Worm (Caenorhabditis elegans) whole organism, mixed stage, embryonic: Measurements from ENCODE around the gene ZK1321.4.

ENCODE experiments used
- M03D4.4 ChIP-seq: sonication (generic microtip); optimal IDR thresholded peaks from 2 replicates; lab custom pipeline; 2017; ENCODE audit warnings: mild to moderate bottlenecking, missing genetic modification characterization, missing compliant biosample characterization
- bed-3 ChIP-seq: fragments of 200-800 bp; sonication (Bioruptor generic); optimal IDR thresholded peaks from 3 replicates; lab custom pipeline; 2018; ENCODE audit warnings: mild to moderate bottlenecking, missing genetic modification characterization, moderate library complexity, missing compliant biosample characterization
- blmp-1 ChIP-seq: fragments of 150-350 bp; optimal IDR thresholded peaks from 2 replicates; lab custom pipeline; 2014; ENCODE audit warnings: missing biosample characterization, missing genetic modification characterization
- ceh-39 ChIP-seq: fragments of 150-350 bp; optimal IDR thresholded peaks from 2 replicates; lab custom pipeline; 2014; ENCODE audit warnings: missing biosample characterization, missing genetic modification characterization
- ceh-43 ChIP-seq: fragments of 200-800 bp; sonication (Bioruptor generic); optimal IDR thresholded peaks from 2 replicates; lab custom pipeline; 2018; ENCODE audit warnings: mild to moderate bottlenecking, missing genetic modification characterization, moderate library complexity, missing compliant biosample characterization
- ceh-83 ChIP-seq: fragments of 200-800 bp; sonication (Bioruptor generic); optimal IDR thresholded peaks from 2 replicates; lab custom pipeline; 2018; ENCODE audit warnings: mild to moderate bottlenecking, missing genetic modification characterization, missing compliant biosample characterization
- cnd-1 ChIP-seq: fragments of 200-800 bp; sonication (Bioruptor generic); optimal IDR thresholded peaks from 2 replicates; lab custom pipeline; 2018; ENCODE audit warnings: mild to moderate bottlenecking, missing genetic modification characterization, missing compliant biosample characterization
- drap-1 ChIP-seq: fragments of 200-800 bp; sonication (Bioruptor generic); optimal IDR thresholded peaks from 3 replicates; lab custom pipeline; 2018; ENCODE audit warnings: mild to moderate bottlenecking, missing genetic modification characterization, missing compliant biosample characterization
- elt-1 ChIP-seq: sonication (generic microtip); optimal IDR thresholded peaks from 2 replicates; lab custom pipeline; 2017; ENCODE audit warnings: missing genetic modification characterization, mild to moderate bottlenecking, missing compliant biosample characterization, antibody characterized with exemption, moderate library complexity, borderline replicate concordance; ENCODE audit not compliant: insufficient read depth
- elt-3 ChIP-seq: fragments of 150-350 bp; optimal IDR thresholded peaks from 2 replicates; lab custom pipeline; 2014; ENCODE audit warnings: missing biosample characterization, missing genetic modification characterization
- flh-1 ChIP-seq: fragments of 200-800 bp; sonication (Bioruptor generic); optimal IDR thresholded peaks from 2 replicates; lab custom pipeline; 2018; ENCODE audit warnings: mild to moderate bottlenecking, missing genetic modification characterization, moderate library complexity, missing compliant biosample characterization
- ham-2 ChIP-seq: fragments of 200-800 bp; sonication (Bioruptor generic); optimal IDR thresholded peaks from 2 replicates; lab custom pipeline; 2018; ENCODE audit warnings: mild to moderate bottlenecking, missing genetic modification characterization, missing compliant biosample characterization
- hlh-1 ChIP-seq: fragments of 150-350 bp; optimal IDR thresholded peaks from 2 replicates; lab custom pipeline; 2014; ENCODE audit warnings: missing biosample characterization, missing genetic modification reagents, missing genetic modification characterization
- lin-13 ChIP-seq: fragments of 150-350 bp; optimal IDR thresholded peaks from 2 replicates; lab custom pipeline; 2014; ENCODE audit warnings: missing biosample characterization, missing genetic modification characterization
- lin-32 ChIP-seq: fragments of 200-800 bp; sonication (Bioruptor generic); optimal IDR thresholded peaks from 2 replicates; lab custom pipeline; 2018; ENCODE audit warnings: mild to moderate bottlenecking, missing genetic modification characterization, missing compliant biosample characterization
- lsy-2 ChIP-seq: fragments of 150-350 bp; optimal IDR thresholded peaks from 2 replicates; lab custom pipeline; 2014; ENCODE audit warnings: missing biosample characterization, missing genetic modification characterization
- mab-5 ChIP-seq: fragments of 150-350 bp; optimal IDR thresholded peaks from 2 replicates; lab custom pipeline; 2014; ENCODE audit warnings: missing biosample characterization, missing genetic modification characterization
- mep-1 ChIP-seq: fragments of 150-350 bp; optimal IDR thresholded peaks from 2 replicates; lab custom pipeline; 2017; ENCODE audit warnings: missing biosample characterization, missing genetic modification reagents, missing genetic modification characterization, inconsistent platforms
- mls-2 ChIP-seq: sonication (generic microtip); optimal IDR thresholded peaks from 2 replicates; lab custom pipeline; 2016; ENCODE audit warnings: mild to moderate bottlenecking, missing genetic modification characterization, moderate library complexity, missing compliant biosample characterization
- nhr-12 ChIP-seq: fragments of 150-350 bp; optimal IDR thresholded peaks from 2 replicates; lab custom pipeline; 2014; ENCODE audit warnings: missing biosample characterization, missing genetic modification characterization
- nhr-2 ChIP-seq: fragments of 150-350 bp; optimal IDR thresholded peaks from 2 replicates; lab custom pipeline; 2014; ENCODE audit warnings: missing biosample characterization, missing genetic modification characterization
- nhr-237 ChIP-seq: fragments of 150-350 bp; optimal IDR thresholded peaks from 2 replicates; lab custom pipeline; 2014; ENCODE audit warnings: missing biosample characterization, missing genetic modification characterization
- nhr-28 ChIP-seq: fragments of 150-350 bp; optimal IDR thresholded peaks from 2 replicates; lab custom pipeline; 2014; ENCODE audit warnings: missing biosample characterization, missing genetic modification characterization
- nhr-76 ChIP-seq: sonication (generic microtip); optimal IDR thresholded peaks from 2 replicates; lab custom pipeline; 2017; ENCODE audit warnings: missing biosample characterization, missing genetic modification characterization
- sem-2 ChIP-seq: fragments of 200-800 bp; sonication (Bioruptor generic); optimal IDR thresholded peaks from 2 replicates; lab custom pipeline; 2018; ENCODE audit warnings: mild to moderate bottlenecking, missing genetic modification characterization, missing compliant biosample characterization
- sptf-1 ChIP-seq: sonication (generic microtip); optimal IDR thresholded peaks from 2 replicates; lab custom pipeline; 2017; ENCODE audit warnings: mild to moderate bottlenecking, missing genetic modification characterization, moderate library complexity, missing compliant biosample characterization
- tbx-8 ChIP-seq: fragments of 200-800 bp; sonication (Bioruptor generic); optimal IDR thresholded peaks from 2 replicates; lab custom pipeline; 2018; ENCODE audit warnings: mild to moderate bottlenecking, missing genetic modification characterization, moderate library complexity, missing compliant biosample characterization
- unc-120 ChIP-seq: sonication (generic microtip); optimal IDR thresholded peaks from 2 replicates; lab custom pipeline; 2017; ENCODE audit warnings: missing genetic modification characterization, missing compliant biosample characterization; ENCODE audit not compliant: poor library complexity, severe bottlenecking
- unc-62 ChIP-seq: fragments of 150-350 bp; optimal IDR thresholded peaks from 2 replicates; lab custom pipeline; 2014; ENCODE audit warnings: missing biosample characterization, missing genetic modification reagents, missing genetic modification characterization
- zip-8 ChIP-seq: fragments of 150-350 bp; optimal IDR thresholded peaks from 2 replicates; lab custom pipeline; 2014; ENCODE audit warnings: missing biosample characterization, missing genetic modification characterization
- ztf-11 ChIP-seq: fragments of 150-350 bp; optimal IDR thresholded peaks from 2 replicates; lab custom pipeline; 2014; ENCODE audit warnings: missing biosample characterization, missing genetic modification characterization

ZK1321.4 gene

ce11 chrII:9773892-9774581 lies at the start of gene ZK1321.4:
TSS of gene ZK1321.4 (minus strand) at chrII:9773942.
- no peak for TF ChIP-seq blmp-1
- TF ChIP-seq hlh-1: peak; percentile 19

ce11 chrII:9807519-9807972 lies 33.8 kb upstream of the ZK1321.4 start, which contains the start of gene cyp-13A8:
TSS of gene cyp-13A8 (minus strand) at chrII:9807569.
- TF ChIP-seq drap-1 (GFP tag; lab: Kevin White, UChicago): no peak
- no peak for TF ChIP-seq nhr-28
- TF ChIP-seq tbx-8: no peak
- no peak for TF ChIP-seq mep-1 (tag; lab: Kevin White, UChicago)
- no peak for TF ChIP-seq nhr-76
- no peak for TF ChIP-seq blmp-1
- no peak for TF ChIP-seq nhr-12
- no peak for TF ChIP-seq sem-2 (GFP tag; lab: Kevin White, UChicago)
- no peak for TF ChIP-seq lin-32 (GFP tag; lab: Kevin White, UChicago)
- TF ChIP-seq ham-2 (GFP tag; lab: Kevin White, UChicago): no peak
- TF ChIP-seq lsy-2 (tag; lab: Kevin White, UChicago): no peak
- no peak for TF ChIP-seq elt-3 (tag; lab: Kevin White, UChicago)
- TF ChIP-seq nhr-2 (tag; lab: Kevin White, UChicago): no peak
- TF ChIP-seq ceh-43 (GFP tag; lab: Kevin White, UChicago): no peak

- no peak for TF ChIP-seq mab-5 (tag; lab: Kevin White, UChicago)
- TF ChIP-seq elt-1: no peak
- no peak for TF ChIP-seq M03D4.4 (tag; lab: Kevin White, UChicago)
- no peak for TF ChIP-seq ceh-43 (GFP tag; lab: Kevin White, UChicago)
- no peak for TF ChIP-seq lsy-2 (tag; lab: Kevin White, UChicago)
- TF ChIP-seq ceh-39: no peak
- TF ChIP-seq ztf-11: no peak
- TF ChIP-seq lin-32 (GFP tag; lab: Kevin White, UChicago): no peak
- no peak for TF ChIP-seq mls-2 (tag; lab: Kevin White, UChicago)
- TF ChIP-seq nhr-28: no peak
- no peak for TF ChIP-seq nhr-237
- TF ChIP-seq nhr-12: no peak
- no peak for TF ChIP-seq zip-8
- TF ChIP-seq drap-1 (GFP tag; lab: Kevin White, UChicago): no peak
These were observed 29.6 kb upstream of the ZK1321.4 start, which contains the start of gene cyp-13A7 for ce11 chrII:9803320-9803719. TSS of gene cyp-13A7 (plus strand) at chrII:9803620.

- TF ChIP-seq ztf-11 (no peak), ceh-83 (GFP tag; lab: Kevin White, UChicago) (no peak), lin-13 (tag; lab: Kevin White, UChicago) (no peak), elt-3 (tag; lab: Kevin White, UChicago) (no peak)
These were observed 28.9 kb upstream of the ZK1321.4 start, which contains the start of gene cyp-13A6 for ce11 chrII:9802642-9803041. TSS of gene cyp-13A6 (minus strand) at chrII:9802821.

ce11 chrII:9800251-9800650 lies 26.5 kb upstream of the ZK1321.4 start, which contains the start of gene cyp-13A5:
TSS of gene cyp-13A5 (minus strand) at chrII:9800362.
- TF ChIP-seq sptf-1 (tag; lab: Kevin White, UChicago) (no peak), hlh-1 (no peak), tbx-8 (no peak), blmp-1 (no peak), ceh-39 (no peak), elt-3 (tag; lab: Kevin White, UChicago) (no peak), nhr-76 (no peak), unc-120 (no peak), flh-1 (GFP tag; lab: Kevin White, UChicago) (no peak), cnd-1 (tag; lab: Kevin White, UChicago) (no peak), nhr-28 (no peak), ztf-11 (no peak)

- TF ChIP-seq drap-1 (GFP tag; lab: Kevin White, UChicago): no peak
- no peak for TF ChIP-seq ceh-43 (GFP tag; lab: Kevin White, UChicago)
- no peak for TF ChIP-seq mls-2 (tag; lab: Kevin White, UChicago)
- no peak for TF ChIP-seq lin-32 (GFP tag; lab: Kevin White, UChicago)
- no peak for TF ChIP-seq unc-62 (GFP tag; lab: Kevin White, UChicago)
- TF ChIP-seq nhr-237: no peak
- no peak for TF ChIP-seq ceh-83 (GFP tag; lab: Kevin White, UChicago)
- TF ChIP-seq cnd-1 (tag; lab: Kevin White, UChicago): no peak
- TF ChIP-seq elt-3 (tag; lab: Kevin White, UChicago): no peak
- no peak for TF ChIP-seq bed-3 (GFP tag; lab: Kevin White, UChicago)
- TF ChIP-seq hlh-1: no peak
- no peak for TF ChIP-seq unc-120
- no peak for TF ChIP-seq mab-5 (tag; lab: Kevin White, UChicago)
These were observed 23.9 kb upstream of the ZK1321.4 start, which contains the start of gene cyp-13A4 for ce11 chrII:9797664-9798063. TSS of gene cyp-13A4 (minus strand) at chrII:9797740.
